Fruit fly (Drosophila melanogaster) Kc167 (cell line): Measurements from ENCODE around the gene PIP82.

Source experiments
- h ChIP-seq: fragments of >200 bp; optimal IDR thresholded peaks from 3 replicates; lab custom pipeline; 2018; ENCODE audit warnings: missing external identifiers
- psq ChIP-seq: fragments of >200 bp; optimal IDR thresholded peaks from 2 replicates; lab custom pipeline; 2017; ENCODE audit warnings: missing external identifiers

dm6 chrX:8561404-8562397 lies 32.2 kb upstream of the PIP82 start:
- no peak for TF ChIP-seq h (lab: Kevin White, UChicago)
- no peak for TF ChIP-seq psq (lab: Kevin White, UChicago)
